Worm (Caenorhabditis elegans) whole organism, L3 larva: ENCODE measurements around the gene ugt-14.

Experiments used
- R02D3.7 ChIP-seq: fragments of 150-350 bp; optimal IDR thresholded peaks from 2 replicates; lab custom pipeline; 2014; ENCODE audit warnings: missing biosample characterization, missing genetic modification characterization
- ZK546.5 ChIP-seq: sonication (generic microtip); optimal IDR thresholded peaks from 2 replicates; lab custom pipeline; 2017; ENCODE audit warnings: missing biosample characterization, missing genetic modification characterization
- aly-2 ChIP-seq: fragments of 150-350 bp; optimal IDR thresholded peaks from 2 replicates; lab custom pipeline; 2014; ENCODE audit warnings: missing biosample characterization, missing genetic modification characterization
- ama-1 ChIP-seq: fragments of 150-350 bp; optimal IDR thresholded peaks from 2 replicates; lab custom pipeline; 2018
- ceh-16 ChIP-seq: sonication (generic microtip); optimal IDR thresholded peaks from 2 replicates; lab custom pipeline; 2017; ENCODE audit warnings: missing biosample characterization, missing genetic modification characterization
- ceh-28 ChIP-seq: fragments of 150-350 bp; optimal IDR thresholded peaks from 2 replicates; lab custom pipeline; 2014; ENCODE audit warnings: missing biosample characterization, missing genetic modification reagents, missing genetic modification characterization
- ceh-82 ChIP-seq: fragments of 150-350 bp; optimal IDR thresholded peaks from 2 replicates; lab custom pipeline; 2014; ENCODE audit warnings: missing biosample characterization, missing genetic modification characterization
- daf-12 ChIP-seq: fragments of 150-350 bp; optimal IDR thresholded peaks from 2 replicates; lab custom pipeline; 2014; ENCODE audit warnings: missing biosample characterization, missing genetic modification reagents, missing genetic modification characterization
- egl-27 ChIP-seq: sonication (generic microtip); optimal IDR thresholded peaks from 4 replicates; lab custom pipeline; 2017; ENCODE audit warnings: missing biosample characterization, missing genetic modification reagents, missing genetic modification characterization
- egl-5 ChIP-seq: fragments of 150-350 bp; optimal IDR thresholded peaks from 2 replicates; lab custom pipeline; 2017; ENCODE audit warnings: missing biosample characterization, missing genetic modification reagents, missing genetic modification characterization, inconsistent platforms
- elt-1 ChIP-seq: fragments of 150-350 bp; optimal IDR thresholded peaks from 2 replicates; lab custom pipeline; 2014; ENCODE audit warnings: missing biosample characterization, missing genetic modification characterization
- elt-3 ChIP-seq, 3 experiments: fragments of 150-350 bp in 1 of 3; sonication (generic microtip) in 2 of 3; optimal IDR thresholded peaks; 2 replicates in 2 of 3; 4 replicates in 1 of 3; lab custom pipeline; 2014 to 2017; ENCODE audit warnings: missing biosample characterization in 3 of 3, missing genetic modification characterization in 3 of 3
- fkh-10 ChIP-seq: sonication (generic microtip); optimal IDR thresholded peaks from 2 replicates; lab custom pipeline; 2017; ENCODE audit warnings: missing biosample characterization, missing genetic modification reagents, missing genetic modification characterization
- hmg-11 ChIP-seq: sonication (generic microtip); optimal IDR thresholded peaks from 2 replicates; lab custom pipeline; 2016; ENCODE audit warnings: missing genetic modification characterization, missing compliant biosample characterization
- jun-1 ChIP-seq: fragments of 150-350 bp; optimal IDR thresholded peaks from 2 replicates; lab custom pipeline; 2014; ENCODE audit warnings: missing biosample characterization, missing genetic modification reagents, missing genetic modification characterization
- lin-39 ChIP-seq: fragments of 150-350 bp; optimal IDR thresholded peaks from 2 replicates; lab custom pipeline; 2018; ENCODE audit warnings: missing biosample characterization, missing genetic modification reagents, missing genetic modification characterization
- nhr-11 ChIP-seq: fragments of 150-350 bp; optimal IDR thresholded peaks from 2 replicates; lab custom pipeline; 2014; ENCODE audit warnings: missing biosample characterization, missing genetic modification characterization
- nhr-23 ChIP-seq: fragments of 150-350 bp; optimal IDR thresholded peaks from 2 replicates; lab custom pipeline; 2014; ENCODE audit warnings: missing biosample characterization, missing genetic modification reagents, missing genetic modification characterization
- nhr-237 ChIP-seq: fragments of 150-350 bp; optimal IDR thresholded peaks from 2 replicates; lab custom pipeline; 2014; ENCODE audit warnings: missing biosample characterization, missing genetic modification characterization
- nhr-25 ChIP-seq: sonication (generic microtip); optimal IDR thresholded peaks from 2 replicates; lab custom pipeline; 2017; ENCODE audit warnings: missing biosample characterization, missing genetic modification characterization
- nhr-28 ChIP-seq: fragments of 150-350 bp; optimal IDR thresholded peaks from 2 replicates; lab custom pipeline; 2014; ENCODE audit warnings: missing biosample characterization, missing genetic modification characterization
- nhr-43 ChIP-seq: sonication (generic microtip); optimal IDR thresholded peaks from 2 replicates; lab custom pipeline; 2016; ENCODE audit warnings: mild to moderate bottlenecking, missing genetic modification characterization, missing compliant biosample characterization; ENCODE audit not compliant: poor library complexity, severe bottlenecking
- nhr-67 ChIP-seq: fragments of 150-350 bp; optimal IDR thresholded peaks from 2 replicates; lab custom pipeline; 2014; ENCODE audit warnings: missing biosample characterization, missing genetic modification characterization
- nhr-76 ChIP-seq: fragments of 150-350 bp; sonication (generic microtip); optimal IDR thresholded peaks from 5 replicates; lab custom pipeline; 2014; ENCODE audit warnings: missing biosample characterization, missing genetic modification characterization
- nhr-77 ChIP-seq: fragments of 150-350 bp; optimal IDR thresholded peaks from 2 replicates; lab custom pipeline; 2014; ENCODE audit warnings: missing biosample characterization, missing genetic modification characterization
- pha-4 ChIP-seq: fragments of 150-350 bp; optimal IDR thresholded peaks from 2 replicates; lab custom pipeline; 2014; ENCODE audit warnings: missing biosample characterization, missing genetic modification reagents, missing genetic modification characterization
- pqm-1 ChIP-seq: fragments of 150-350 bp; optimal IDR thresholded peaks from 2 replicates; lab custom pipeline; 2017; ENCODE audit warnings: missing biosample characterization, missing genetic modification characterization, inconsistent platforms
- sea-2 ChIP-seq: fragments of 150-350 bp; sonication (generic microtip); optimal IDR thresholded peaks from 4 replicates; lab custom pipeline; 2014; ENCODE audit warnings: missing biosample characterization, missing genetic modification reagents, missing genetic modification characterization
- skn-1 ChIP-seq: fragments of 150-350 bp; optimal IDR thresholded peaks from 2 replicates; lab custom pipeline; 2014; ENCODE audit warnings: missing biosample characterization, missing genetic modification characterization
- snpc-4 ChIP-seq: fragments of 150-350 bp; optimal IDR thresholded peaks from 2 replicates; lab custom pipeline; 2014; ENCODE audit warnings: missing biosample characterization, missing genetic modification characterization
- tbx-2 ChIP-seq: sonication (generic microtip); optimal IDR thresholded peaks from 2 replicates; lab custom pipeline; 2016; ENCODE audit warnings: mild to moderate bottlenecking, missing genetic modification characterization, missing compliant biosample characterization
- unc-62 ChIP-seq: fragments of 150-350 bp; sonication (generic microtip); optimal IDR thresholded peaks from 4 replicates; lab custom pipeline; 2014; ENCODE audit warnings: missing biosample characterization, missing genetic modification reagents, missing genetic modification characterization
- ztf-11 ChIP-seq: fragments of 150-350 bp; optimal IDR thresholded peaks from 2 replicates; lab custom pipeline; 2014; ENCODE audit warnings: missing biosample characterization, missing genetic modification characterization

The ugt-14 gene

ce11 chrV:4924618-4925017 lies 18.6 kb downstream of the ugt-14 start, which contains the start of gene srh-20:
Gene srh-20 (plus strand): TSS chrV:4924918.
- no peak for TF ChIP-seq nhr-237 (tag; lab: Kevin White, UChicago)
- no peak for TF ChIP-seq skn-1 (tag; lab: Kevin White, UChicago)
- no peak for TF ChIP-seq daf-12 (tag; lab: Kevin White, UChicago)
- no peak for TF ChIP-seq aly-2 (tag; lab: Kevin White, UChicago)
- no peak for TF ChIP-seq R02D3.7 (tag; lab: Kevin White, UChicago)
- TF ChIP-seq ZK546.5, result no peak
- TF ChIP-seq ceh-16 (tag; lab: Kevin White, UChicago), result no peak
- no peak for TF ChIP-seq sea-2 (GFP tag; lab: Kevin White, UChicago)
- TF ChIP-seq pqm-1 (tag; lab: Kevin White, UChicago), result no peak
- TF ChIP-seq pha-4 (tag; lab: Kevin White, UChicago), result no peak
- TF ChIP-seq tbx-2 (tag; lab: Kevin White, UChicago), result no peak
- no peak for TF ChIP-seq elt-3 (tag; optimal IDR thresholded peaks at IDR 0.05; lab: Kevin White, UChicago)

ce11 chrV:4926371-4926770 lies 20.3 kb downstream of the ugt-14 start, which contains the start of gene srh-21:
Gene srh-21 (plus strand): TSS chrV:4926671.
- TF ChIP-seq lin-39 (no peak), pha-4 (tag; lab: Kevin White, UChicago) (no peak), nhr-11 (no peak), R02D3.7 (tag; lab: Kevin White, UChicago) (no peak), elt-3 (tag; optimal IDR thresholded peaks at IDR 0.05; lab: Kevin White, UChicago) (no peak)
- TF ChIP-seq, all 47 proteins: peak for 0

ce11 chrV:4929842-4930241 lies 23.8 kb downstream of the ugt-14 start, which contains the start of gene str-205:
Gene str-205 (minus strand): TSS chrV:4929942.
- TF ChIP-seq nhr-23 (tag; lab: Kevin White, UChicago), result no peak
- no peak for TF ChIP-seq nhr-67 (tag; lab: Kevin White, UChicago)
- TF ChIP-seq unc-62, result no peak
- no peak for TF ChIP-seq hmg-11 (tag; lab: Kevin White, UChicago)
- no peak for TF ChIP-seq nhr-43 (tag; lab: Kevin White, UChicago)
- TF ChIP-seq ceh-16 (tag; lab: Kevin White, UChicago), result no peak
- no peak for TF ChIP-seq nhr-25
- no peak for TF ChIP-seq tbx-2 (tag; lab: Kevin White, UChicago)
- no peak for TF ChIP-seq R02D3.7 (tag; lab: Kevin White, UChicago)
- TF ChIP-seq elt-1 (tag; lab: Kevin White, UChicago), result no peak
- TF ChIP-seq ZK546.5, result no peak
- TF ChIP-seq aly-2 (tag; lab: Kevin White, UChicago), result no peak
- no peak for TF ChIP-seq sea-2 (GFP tag; lab: Kevin White, UChicago)
- no peak for TF ChIP-seq ceh-28 (tag; lab: Kevin White, UChicago)

- TF ChIP-seq unc-62, result no peak
- no peak for TF ChIP-seq elt-3 (tag; optimal IDR thresholded peaks at IDR 0.05; lab: Kevin White, UChicago)
- no peak for TF ChIP-seq ceh-82 (tag; lab: Kevin White, UChicago)
- no peak for TF ChIP-seq fkh-10
- TF ChIP-seq egl-5 (tag; lab: Kevin White, UChicago), result no peak
- no peak for TF ChIP-seq ama-1 (lab: Kevin White, UChicago)
Measured at ce11 chrV:4932814-4933213, 26.8 kb downstream of the ugt-14 start, which contains the start of gene C02E7.10. Gene C02E7.10 (minus strand): TSS chrV:4933045.

- TF ChIP-seq jun-1 (tag; lab: Kevin White, UChicago) (no peak), elt-3 (tag; optimal IDR thresholded peaks at IDR 0.05; lab: Kevin White, UChicago) (no peak), snpc-4 (tag; lab: Kevin White, UChicago) (no peak), aly-2 (tag; lab: Kevin White, UChicago) (no peak), nhr-25 (no peak), pqm-1 (tag; lab: Kevin White, UChicago) (no peak), unc-62 (no peak), ztf-11 (tag; lab: Kevin White, UChicago) (no peak), nhr-77 (tag; lab: Kevin White, UChicago) (no peak), nhr-28 (tag; lab: Kevin White, UChicago) (no peak), sea-2 (GFP tag; lab: Kevin White, UChicago) (no peak), ceh-16 (tag; lab: Kevin White, UChicago) (no peak), lin-39 (no peak), hmg-11 (tag; lab: Kevin White, UChicago) (no peak), nhr-76 (tag; lab: Kevin White, UChicago) (no peak), ama-1 (lab: Kevin White, UChicago) (no peak), egl-27 (tag; lab: Kevin White, UChicago) (no peak)
Measured at ce11 chrV:4933268-4933667, 27.2 kb downstream of the ugt-14 start.
